Worm (Caenorhabditis elegans): Measurements from ENCODE around the gene sly-1.

The sly-1 gene

DNA sequence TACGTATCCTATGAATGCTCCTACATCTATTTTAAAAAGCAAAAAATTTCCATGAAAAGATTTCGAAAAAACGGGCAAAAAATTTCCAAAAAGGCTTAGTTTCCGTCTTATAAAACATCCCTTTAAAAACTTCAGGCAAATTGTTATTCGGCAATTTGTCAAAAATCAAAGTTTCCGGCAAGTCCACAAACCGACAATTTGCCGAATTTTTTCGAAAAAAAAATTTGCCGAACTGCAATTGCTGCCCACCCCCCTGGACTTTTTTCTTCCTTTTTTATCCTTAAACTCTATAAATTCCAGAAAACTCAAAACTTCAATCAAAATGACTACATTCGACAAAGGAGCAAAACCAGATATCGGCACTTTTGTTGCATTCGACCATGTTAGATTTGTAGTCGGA is 28.4 kb downstream of the sly-1 start, which contains the start of gene hpd-1:
Gene hpd-1 (plus strand): TSS at position 301 of the 400 bp plus-strand sequence.
- TF ChIP-seq W03F9.2 (tag; optimal IDR thresholded peaks at IDR 0.05) (no peak), dao-5 (tag; optimal IDR thresholded peaks at IDR 0.05) (no peak), him-1 (tag; optimal IDR thresholded peaks at IDR 0.05) (no peak)

DNA sequence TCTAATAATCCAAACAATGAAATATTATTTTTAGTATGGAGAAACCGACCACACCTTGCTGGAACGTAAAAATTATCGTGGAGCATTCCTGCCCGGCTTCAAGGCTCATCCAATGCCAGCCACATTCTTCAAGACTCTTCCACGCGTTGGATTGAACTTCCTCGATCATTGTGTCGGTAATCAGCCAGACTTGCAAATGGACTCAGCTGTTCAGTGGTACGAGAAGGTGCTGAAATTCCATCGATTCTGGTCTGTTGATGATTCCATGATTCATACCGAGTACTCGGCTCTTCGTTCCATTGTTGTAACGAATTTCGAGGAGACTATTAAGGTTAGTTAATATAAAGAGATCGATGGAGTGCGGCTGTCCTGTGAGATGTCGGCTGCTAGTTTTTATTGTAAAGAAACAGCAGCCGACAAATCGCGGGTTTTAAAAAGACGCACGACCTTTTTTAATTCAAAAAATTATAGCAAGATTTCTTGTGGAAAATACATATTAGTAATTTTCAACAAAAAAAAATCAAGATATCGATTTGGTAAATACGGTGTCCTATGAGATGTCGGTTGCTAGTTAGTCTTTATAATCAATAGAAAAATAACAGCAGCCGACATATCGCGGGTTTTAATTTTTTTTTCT is 29.3 kb downstream of the sly-1 start:
- no peak for TF ChIP-seq him-1 (tag; optimal IDR thresholded peaks at IDR 0.05)

DNA sequence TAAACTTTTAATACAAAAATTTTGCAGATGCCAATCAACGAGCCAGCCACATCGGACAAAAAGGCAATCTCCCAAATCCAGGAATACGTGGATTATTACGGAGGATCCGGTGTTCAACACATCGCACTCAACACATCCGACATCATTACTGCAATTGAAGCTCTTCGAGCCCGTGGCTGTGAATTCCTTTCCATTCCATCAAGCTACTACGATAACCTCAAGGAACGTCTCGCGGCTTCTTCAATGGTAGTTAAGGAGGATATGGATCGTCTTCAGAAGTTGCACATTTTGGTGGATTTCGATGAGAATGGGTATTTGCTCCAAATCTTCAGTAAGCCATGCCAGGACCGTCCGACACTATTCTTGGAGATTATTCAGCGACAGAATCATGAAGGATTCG is 30.1 kb downstream of the sly-1 start:
- TF ChIP-seq him-1 (tag; optimal IDR thresholded peaks at IDR 0.05) (no peak), dao-5 (tag; optimal IDR thresholded peaks at IDR 0.05) (no peak), W03F9.2 (tag; optimal IDR thresholded peaks at IDR 0.05) (no peak)

DNA sequence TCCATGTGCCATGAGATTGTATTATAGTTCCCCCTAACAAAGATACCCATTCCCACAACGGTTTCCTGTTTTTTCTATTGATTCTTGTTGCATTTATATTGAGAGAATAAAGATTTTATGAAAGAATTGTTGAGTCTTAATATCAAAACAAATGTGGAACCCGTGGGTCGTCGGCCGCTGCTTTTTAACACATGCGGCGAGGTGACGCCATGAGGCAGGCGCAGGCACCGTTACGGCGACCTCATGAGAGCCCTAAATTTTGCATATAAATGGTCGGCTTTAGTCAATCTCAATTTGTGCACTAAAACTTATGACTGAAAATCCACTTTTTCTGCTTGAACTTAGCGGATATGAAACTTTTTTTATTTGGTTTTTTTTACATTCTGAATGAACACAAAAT is 30.7 kb downstream of the sly-1 start:
- TF ChIP-seq dao-5 (tag; optimal IDR thresholded peaks at IDR 0.05): no peak
- no peak for TF ChIP-seq W03F9.2 (tag; optimal IDR thresholded peaks at IDR 0.05)
- TF ChIP-seq him-1 (tag; optimal IDR thresholded peaks at IDR 0.05): no peak

- TF ChIP-seq him-1 (tag; optimal IDR thresholded peaks at IDR 0.05) (no peak), dao-5 (tag; optimal IDR thresholded peaks at IDR 0.05) (no peak), W03F9.2 (tag; optimal IDR thresholded peaks at IDR 0.05) (no peak)
These were observed 31.9 kb downstream of the sly-1 start, which contains the start of gene nlp-68 for ce11 chrIII:10538757-10539213. TSS of gene nlp-68 (minus strand) at chrIII:10539163.

DNA sequence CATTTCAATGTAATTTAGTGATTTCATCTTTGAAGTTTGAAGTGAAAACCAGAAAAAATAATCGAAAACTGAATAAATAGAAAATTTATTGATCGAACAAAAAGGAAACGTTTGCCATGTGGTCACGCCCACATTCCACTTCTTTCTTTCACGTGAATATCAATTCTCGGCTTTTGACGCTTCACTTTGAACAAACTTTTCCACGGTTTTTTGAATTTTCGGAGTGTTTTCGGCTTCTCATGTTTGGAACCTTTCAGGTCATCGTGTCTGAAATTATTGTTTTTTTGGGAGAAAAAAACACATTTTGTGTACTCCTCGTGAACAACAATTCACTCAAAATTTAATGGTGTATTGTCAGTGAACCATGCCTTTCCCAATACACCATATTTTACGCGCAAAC is 46.1 kb downstream of the sly-1 start, which contains the start of gene T21C12.8:
Gene T21C12.8 (minus strand): TSS at position 101 of the 400 bp plus-strand sequence.
- no peak for TF ChIP-seq him-1 (tag; optimal IDR thresholded peaks at IDR 0.05)
- TF ChIP-seq W03F9.2 (tag; optimal IDR thresholded peaks at IDR 0.05): no peak
- TF ChIP-seq dao-5 (tag; optimal IDR thresholded peaks at IDR 0.05): no peak

DNA sequence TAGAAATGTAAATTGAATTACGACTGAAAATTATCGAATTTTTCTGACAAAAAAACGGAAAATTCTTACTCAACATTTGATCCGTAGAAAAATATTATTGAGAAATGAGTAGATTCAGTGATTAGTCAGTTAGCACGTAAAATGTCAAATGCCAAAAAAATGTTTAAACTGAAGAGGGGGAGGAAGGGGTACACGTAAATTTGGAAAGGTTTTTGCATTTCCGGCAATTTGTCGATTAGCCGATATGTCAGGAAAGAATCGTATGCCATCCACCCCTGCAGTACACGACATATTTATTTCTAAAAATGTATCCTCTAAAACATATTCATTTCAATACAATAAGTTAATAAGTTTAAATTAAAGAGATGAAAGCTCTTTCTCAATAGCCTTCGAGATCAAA is 51.1 kb downstream of the sly-1 start, which contains the start of gene T21C12.4:
Gene T21C12.4 (minus strand): TSS at position 101 of the 400 bp plus-strand sequence.
- TF ChIP-seq him-1 (tag; optimal IDR thresholded peaks at IDR 0.05) (no peak), dao-5 (tag; optimal IDR thresholded peaks at IDR 0.05) (no peak), W03F9.2 (tag; optimal IDR thresholded peaks at IDR 0.05) (no peak)

DNA sequence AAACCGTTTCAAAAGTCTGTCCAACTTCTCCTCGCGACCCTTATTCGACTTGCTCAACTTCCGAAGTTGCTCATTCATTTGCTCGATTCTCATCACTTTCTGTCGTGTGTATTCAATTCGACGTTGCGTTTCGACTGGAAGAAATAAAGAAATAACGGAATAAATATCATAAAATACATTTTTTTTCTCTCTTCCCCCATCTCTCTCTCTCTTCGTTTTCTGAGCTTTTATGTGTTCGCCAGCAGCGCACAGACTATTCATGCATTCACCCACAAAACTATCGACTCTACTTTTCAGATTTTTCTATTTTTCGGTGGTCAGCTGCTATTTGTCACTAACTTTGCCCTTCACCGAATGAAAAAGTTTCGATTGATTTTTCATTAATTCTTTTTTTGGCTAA is 53.4 kb downstream of the sly-1 start, which contains the start of gene rab-30:
Gene rab-30 (plus strand): TSS at position 301 of the 400 bp plus-strand sequence.
- TF ChIP-seq him-1 (tag; optimal IDR thresholded peaks at IDR 0.05): no peak
- TF ChIP-seq dao-5 (tag; optimal IDR thresholded peaks at IDR 0.05): no peak
- TF ChIP-seq W03F9.2 (tag; optimal IDR thresholded peaks at IDR 0.05): no peak

ce11 chrIII:10561904-10562303 is 55.0 kb downstream of the sly-1 start, which contains the start of gene Y45F3A.1:
TSS of gene Y45F3A.1 (minus strand) at chrIII:10561915.
- TF ChIP-seq W03F9.2 (tag; optimal IDR thresholded peaks at IDR 0.05): peak; percentile 25
- TF ChIP-seq dao-5 (tag; optimal IDR thresholded peaks at IDR 0.05): no peak

- TF ChIP-seq W03F9.2 (tag; optimal IDR thresholded peaks at IDR 0.05): no peak
- TF ChIP-seq dao-5 (tag; optimal IDR thresholded peaks at IDR 0.05): no peak
- no peak for TF ChIP-seq him-1 (tag; optimal IDR thresholded peaks at IDR 0.05)
These were observed 55.7 kb downstream of the sly-1 start for ce11 chrIII:10562542-10562941.

DNA sequence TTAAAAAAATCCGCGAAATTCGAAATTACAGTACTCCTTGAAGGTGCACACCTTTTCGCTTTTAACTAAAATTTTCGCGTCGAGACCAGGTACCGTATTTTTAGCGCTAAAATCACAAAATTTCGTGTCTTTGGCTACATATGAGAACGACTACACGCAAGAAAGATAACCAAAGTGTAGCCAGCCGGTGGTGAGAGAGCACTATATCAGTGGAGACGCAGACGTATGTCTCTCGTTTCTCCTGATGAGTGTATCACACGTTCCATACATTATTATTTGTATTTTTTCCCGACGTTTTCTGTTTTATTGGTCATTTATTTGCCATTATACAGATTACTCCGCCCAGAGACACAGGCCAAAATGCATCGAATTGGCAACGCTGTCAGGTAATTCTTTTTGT is 59.1 kb downstream of the sly-1 start, which contains the start of gene acdh-11:
Gene acdh-11 (plus strand): TSS at position 333 of the 400 bp plus-strand sequence.
- no peak for TF ChIP-seq him-1 (tag; optimal IDR thresholded peaks at IDR 0.05)
- TF ChIP-seq W03F9.2 (tag; optimal IDR thresholded peaks at IDR 0.05): no peak
- no peak for TF ChIP-seq dao-5 (tag; optimal IDR thresholded peaks at IDR 0.05)
